Fruit fly (Drosophila melanogaster) ovary, adult (tissue): ENCODE measurements around the gene CG5078.

Experiments
- CG17801 ChIP-seq: fragments of 200-800 bp; optimal IDR thresholded peaks from 2 replicates; lab custom pipeline; 2019; ENCODE audit warnings: missing biosample characterization, mild to moderate bottlenecking, missing genetic modification characterization, moderate library complexity; ENCODE audit not compliant: partially characterized antibody

Gene CG5078

DNA sequence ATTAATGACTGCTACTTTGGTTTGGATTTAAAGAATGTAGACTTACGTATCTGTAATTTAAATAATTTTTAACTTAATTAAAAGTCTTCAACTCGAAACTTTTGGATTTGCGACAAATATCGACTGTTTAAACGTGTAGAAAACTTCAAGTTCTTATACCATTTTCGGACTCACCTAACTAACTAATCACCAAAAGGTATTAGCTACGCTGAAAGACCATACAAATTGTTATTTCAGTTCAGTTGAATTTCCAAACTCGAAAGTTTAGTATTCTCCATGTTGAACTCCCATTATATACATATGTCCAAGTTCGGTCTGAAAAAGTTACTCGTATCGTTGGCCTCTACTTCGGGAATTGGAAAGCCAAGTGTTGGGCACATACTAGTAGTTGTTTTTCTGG lies at the start of gene CG5078:
Gene CG5078 (plus strand): TSS at position 301 of the 400 bp plus-strand sequence.
- no peak for TF ChIP-seq CG17801 (GFP tag; lab: Kevin White, UChicago)

DNA sequence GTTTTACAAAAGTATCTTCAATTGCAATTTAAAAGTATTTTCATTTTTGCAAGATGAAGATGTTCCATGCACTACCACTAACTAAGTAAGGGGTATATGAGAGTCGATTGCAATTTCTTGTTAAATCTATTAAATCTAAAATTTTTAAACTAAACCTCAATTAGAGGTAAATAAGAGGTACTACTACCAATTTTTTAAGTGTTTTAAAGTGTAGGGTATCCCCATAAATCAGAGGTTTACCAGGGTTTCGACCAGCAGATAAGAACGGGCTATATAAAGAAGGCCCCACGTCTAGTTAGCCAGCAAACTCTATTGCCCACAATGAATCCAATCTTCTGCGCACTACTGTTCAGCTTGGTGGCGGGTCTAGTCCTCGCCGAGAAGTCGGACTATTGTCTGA lies 45.4 kb upstream of the CG5078 start, which contains the start of gene mag:
Gene mag (plus strand): TSS at position 301 of the 400 bp plus-strand sequence.
- no peak for TF ChIP-seq CG17801 (GFP tag; lab: Kevin White, UChicago)

DNA sequence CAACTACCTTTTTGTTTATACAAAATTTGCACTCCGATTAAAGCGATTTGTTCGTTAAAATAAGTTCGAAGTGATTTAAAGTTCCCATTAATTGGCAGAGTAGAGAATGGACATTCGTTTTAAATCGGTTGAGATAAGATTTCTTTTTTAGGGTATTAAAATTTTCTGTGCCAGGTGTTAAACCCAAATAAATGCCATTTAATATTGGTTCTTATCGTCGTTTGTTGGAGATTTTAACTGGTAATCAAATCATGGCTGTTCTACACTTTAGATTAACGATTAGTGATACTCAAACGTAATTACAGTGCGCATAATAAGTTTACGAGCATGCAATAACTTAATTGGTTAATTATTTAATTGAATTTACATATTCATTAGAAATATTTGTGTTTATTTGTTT lies 43.4 kb upstream of the CG5078 start:
- TF ChIP-seq CG17801 (GFP tag; lab: Kevin White, UChicago): no peak

DNA sequence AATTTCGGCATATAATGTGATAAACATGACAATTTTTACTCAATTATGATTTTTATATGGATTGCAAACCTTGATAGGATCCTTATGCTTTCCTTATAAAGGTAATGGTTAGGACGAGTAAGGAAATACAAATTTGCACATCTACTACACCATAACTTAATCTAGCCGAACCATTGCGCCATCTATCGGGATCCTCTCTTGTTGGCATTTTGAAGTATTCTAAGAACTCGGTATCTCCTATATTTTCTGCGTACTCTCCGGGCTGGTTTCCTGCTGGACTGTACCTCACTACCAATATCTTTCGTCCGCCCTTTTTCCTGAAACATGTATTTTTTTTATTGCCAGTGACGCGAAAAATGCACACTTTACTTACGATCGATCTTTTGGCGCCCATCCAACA lies 41.2 kb upstream of the CG5078 start, which contains the start of gene atk:
Gene atk (minus strand): TSS at position 186 of the 400 bp plus-strand sequence.
- no peak for TF ChIP-seq CG17801 (GFP tag; lab: Kevin White, UChicago)

DNA sequence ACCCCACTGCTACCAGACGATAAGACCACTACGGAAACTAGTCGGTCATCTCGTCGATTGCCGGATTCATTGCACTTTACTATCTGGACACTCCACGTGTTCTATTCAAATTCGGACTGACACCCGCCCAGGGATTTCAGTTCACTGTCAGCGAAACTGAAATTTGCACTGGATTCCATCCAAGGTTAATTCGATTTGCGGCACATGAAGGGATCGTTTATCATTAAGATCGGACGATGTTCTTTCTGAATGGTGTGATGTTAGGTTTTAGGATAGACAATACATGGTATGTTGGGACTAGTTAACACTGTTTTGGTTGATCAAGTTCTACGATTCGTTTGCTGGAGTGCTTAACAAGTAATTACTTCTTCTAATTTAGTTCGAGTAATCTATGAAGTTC lies 39.9 kb upstream of the CG5078 start, which contains the start of gene CG42764:
Gene CG42764 (minus strand): TSS at position 101 of the 400 bp plus-strand sequence.
- TF ChIP-seq CG17801 (GFP tag; lab: Kevin White, UChicago): no peak

DNA sequence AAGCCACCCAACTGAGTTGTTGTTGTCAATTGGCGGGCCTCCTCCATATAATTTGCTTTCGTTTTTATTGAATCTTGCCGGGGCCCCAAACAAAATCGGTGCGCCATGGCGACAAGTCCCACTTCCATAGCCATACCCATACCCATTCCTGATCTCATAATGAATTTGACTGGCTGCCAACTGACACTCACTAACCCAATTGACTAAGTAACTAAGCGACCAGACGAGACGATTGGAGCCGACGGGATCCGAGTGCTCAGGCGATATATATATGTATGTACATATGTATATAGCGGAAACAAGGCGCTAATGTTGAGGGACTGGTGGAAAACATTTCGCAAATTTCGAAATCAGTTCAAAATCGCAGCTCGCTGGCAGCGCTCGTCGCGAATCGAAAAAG lies 39.2 kb upstream of the CG5078 start, which contains the start of gene Tdh:
Gene Tdh (plus strand): TSS at position 346 of the 400 bp plus-strand sequence.
- TF ChIP-seq CG17801 (GFP tag; lab: Kevin White, UChicago): no peak

DNA sequence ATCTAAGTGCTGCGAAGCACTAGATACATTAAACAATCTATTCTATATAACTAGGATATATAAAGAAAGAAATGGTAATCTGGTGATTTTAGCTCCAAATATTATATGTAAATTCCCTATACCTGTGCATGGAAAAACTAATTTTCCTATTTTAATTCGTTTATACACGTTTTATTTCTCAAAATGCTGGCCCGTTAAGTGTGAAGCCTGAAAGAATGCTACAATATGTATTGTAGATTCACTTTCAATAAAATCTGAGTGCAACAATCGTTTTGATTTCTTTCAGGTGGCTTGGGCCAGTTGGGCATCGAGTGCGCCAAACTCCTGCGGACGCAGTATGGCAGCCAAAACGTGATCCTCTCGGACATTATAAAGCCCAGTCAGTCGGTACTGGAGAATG lies 38.4 kb upstream of the CG5078 start:
- TF ChIP-seq CG17801 (GFP tag; lab: Kevin White, UChicago): no peak

DNA sequence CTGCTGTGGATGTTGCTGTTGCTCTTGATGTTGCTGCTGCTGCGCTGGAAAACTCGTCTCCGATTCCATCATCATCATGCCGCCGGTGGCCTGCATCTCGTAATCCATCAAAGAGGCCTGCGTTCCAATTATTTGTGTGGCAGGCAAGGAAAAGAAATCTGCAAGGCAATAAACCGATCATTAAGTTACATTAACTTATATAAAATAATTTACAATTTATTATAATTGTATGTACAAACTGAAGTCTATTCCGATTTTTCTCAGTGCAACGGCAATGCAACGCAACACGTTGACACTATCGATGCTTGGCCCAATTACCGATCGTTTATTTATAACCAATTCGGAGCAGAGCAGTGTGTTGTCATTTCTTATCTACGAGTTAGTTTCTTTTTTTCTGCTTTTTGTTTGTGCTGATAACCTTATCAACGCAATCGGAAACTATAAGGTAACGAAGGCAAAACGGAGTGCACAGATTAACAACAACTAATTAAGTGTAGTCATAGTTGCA lies 34.8 kb upstream of the CG5078 start:
- TF ChIP-seq CG17801 (GFP tag; lab: Kevin White, UChicago): peak; percentile 2

DNA sequence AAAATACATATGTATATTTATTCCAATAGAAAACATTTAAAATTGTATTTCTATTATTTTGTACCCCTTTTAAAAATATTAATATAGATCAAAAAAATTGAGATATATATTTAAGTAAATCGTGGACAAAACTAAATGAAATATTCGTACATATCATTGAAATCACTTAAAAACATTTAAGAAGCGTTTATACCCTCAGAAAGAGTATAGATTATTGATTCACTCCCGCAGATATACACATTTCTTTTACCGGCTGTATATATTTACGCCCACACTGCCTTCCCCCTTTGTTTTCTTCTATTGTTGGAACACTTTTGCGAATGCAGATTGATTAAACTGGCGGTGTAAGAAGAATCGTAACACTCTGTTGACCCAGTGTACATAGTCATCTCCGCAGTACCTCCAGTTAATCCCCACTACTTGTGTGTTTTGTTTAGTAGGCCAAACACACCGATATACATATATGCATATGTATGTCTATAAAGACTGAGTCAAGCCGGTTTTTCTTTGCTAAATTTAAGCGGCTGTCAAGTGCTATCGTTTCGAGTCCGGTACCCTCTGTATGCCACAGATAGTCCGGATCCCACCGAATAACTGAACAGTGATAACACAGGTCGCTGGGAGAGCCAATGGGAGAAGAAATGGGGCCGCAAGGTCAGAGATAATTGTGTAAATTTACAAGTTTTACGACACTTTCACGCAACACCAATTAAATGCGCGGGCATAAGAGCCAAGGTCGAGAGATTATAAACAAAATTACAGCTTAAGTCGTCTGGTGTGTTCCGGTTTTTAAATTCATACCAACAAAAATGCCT lies 34.1 kb upstream of the CG5078 start:
- no peak for TF ChIP-seq CG17801 (GFP tag; lab: Kevin White, UChicago)

DNA sequence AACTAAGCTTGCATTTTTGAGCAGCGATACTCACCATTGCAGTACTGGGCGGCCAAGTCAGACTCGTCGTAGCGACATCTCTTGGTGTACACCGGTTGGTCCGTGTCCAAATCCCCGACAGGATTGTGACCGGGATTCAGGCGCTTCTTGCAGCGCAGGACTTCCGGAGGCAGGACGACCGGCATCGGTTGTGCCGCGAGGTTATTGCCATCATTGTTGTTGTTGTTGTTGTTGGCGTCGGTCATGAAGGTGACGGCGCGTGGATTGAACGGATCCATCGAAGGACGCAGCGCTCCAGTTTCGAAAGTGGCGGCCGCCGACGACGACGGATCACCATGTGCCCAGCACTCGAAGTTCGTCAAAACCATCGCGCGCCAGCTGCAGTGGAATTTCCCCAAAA lies 33.2 kb upstream of the CG5078 start:
- TF ChIP-seq CG17801 (GFP tag; lab: Kevin White, UChicago): no peak

DNA sequence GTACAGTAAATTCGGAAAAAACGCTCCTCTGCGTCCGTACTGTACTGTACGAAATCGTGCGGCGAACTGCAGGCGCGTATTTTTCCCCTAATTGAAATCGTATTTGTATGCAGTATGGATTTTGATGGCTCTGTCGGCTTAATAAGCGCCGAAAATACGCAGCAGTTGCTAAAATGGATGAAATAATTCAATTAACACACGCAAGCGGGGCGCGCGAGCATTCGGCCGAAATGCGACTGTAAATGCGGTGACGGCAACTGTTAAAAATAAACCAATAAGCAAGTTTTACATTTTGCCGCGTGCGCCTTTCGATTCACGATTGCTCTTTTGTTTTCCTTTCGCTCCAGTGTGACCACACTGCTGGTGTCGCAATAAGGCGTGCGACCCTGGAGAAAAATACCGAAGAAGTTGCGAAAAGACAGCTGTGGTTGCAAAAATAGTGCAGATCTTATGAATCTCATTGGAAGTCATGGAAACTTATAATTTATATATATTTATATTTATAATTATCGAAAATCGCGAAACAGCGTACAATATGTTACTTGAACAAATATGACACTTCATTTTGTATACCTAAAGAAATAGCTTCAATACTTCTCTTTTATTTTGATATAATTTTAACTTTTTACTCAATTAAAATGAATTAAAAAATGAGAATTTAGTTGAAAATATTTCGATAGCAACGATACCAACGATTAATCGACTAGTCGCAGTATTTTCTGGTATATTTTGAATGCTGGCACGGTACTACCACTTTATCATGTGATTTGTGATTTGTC lies 32.6 kb upstream of the CG5078 start, which contains the start of the genes CG32428 and CG5969:
Gene CG32428 (minus strand): TSS at position 703 of the 779 bp plus-strand sequence.
Gene CG5969 (plus strand): TSS at position 763 of the 779 bp plus-strand sequence.
- TF ChIP-seq CG17801 (GFP tag; lab: Kevin White, UChicago): peak; percentile 24

DNA sequence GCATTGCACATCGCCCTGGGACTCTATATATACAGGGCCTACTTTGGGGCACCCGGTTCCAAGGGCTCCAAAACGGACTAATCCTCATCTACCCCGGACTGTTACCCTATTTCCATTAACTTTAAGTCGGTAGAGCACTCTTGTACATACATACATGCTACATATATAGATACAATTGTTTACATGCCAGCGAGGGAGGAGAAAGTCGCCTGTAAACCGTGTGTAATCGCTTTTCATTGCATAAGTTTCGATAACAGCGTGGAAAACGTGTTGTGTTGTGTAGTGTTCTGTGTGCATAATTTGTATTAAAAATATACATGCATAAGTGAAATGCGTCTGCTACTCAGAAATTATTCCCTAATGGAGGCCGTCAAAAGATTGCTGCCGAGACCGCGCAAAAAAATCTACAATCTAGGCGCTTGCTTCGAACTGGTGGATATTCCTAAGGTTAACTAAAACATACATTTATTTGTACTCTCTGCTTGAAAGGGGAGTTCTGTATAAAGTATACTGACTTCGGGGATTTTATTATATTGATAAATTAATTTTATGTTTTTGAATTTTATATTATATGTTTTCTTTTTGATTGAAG lies 31.5 kb upstream of the CG5078 start, which contains the start of gene isoQC:
Gene isoQC (plus strand): TSS at position 270 of the 592 bp plus-strand sequence.
- no peak for TF ChIP-seq CG17801 (GFP tag; lab: Kevin White, UChicago)

DNA sequence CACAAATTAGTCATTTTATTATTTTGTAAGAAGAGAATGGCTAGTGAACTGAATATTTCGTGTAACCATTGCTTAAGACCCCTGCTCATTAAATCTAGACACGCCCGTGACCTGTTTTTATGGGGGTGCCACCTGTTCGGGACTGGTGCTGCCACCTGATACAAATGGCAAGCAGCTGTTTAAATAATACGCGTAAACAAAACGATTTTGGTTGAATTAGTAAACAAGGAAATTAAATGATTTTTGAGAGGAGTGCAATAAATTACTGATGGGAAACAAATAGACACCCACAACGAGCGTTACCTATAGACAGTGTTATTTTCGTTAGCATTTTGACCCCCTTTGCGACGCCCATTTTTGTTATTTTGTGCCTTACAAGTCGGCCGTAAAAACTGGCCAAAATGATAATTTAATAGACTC lies 31.0 kb upstream of the CG5078 start:
- TF ChIP-seq CG17801 (GFP tag; lab: Kevin White, UChicago): peak; percentile 87

DNA sequence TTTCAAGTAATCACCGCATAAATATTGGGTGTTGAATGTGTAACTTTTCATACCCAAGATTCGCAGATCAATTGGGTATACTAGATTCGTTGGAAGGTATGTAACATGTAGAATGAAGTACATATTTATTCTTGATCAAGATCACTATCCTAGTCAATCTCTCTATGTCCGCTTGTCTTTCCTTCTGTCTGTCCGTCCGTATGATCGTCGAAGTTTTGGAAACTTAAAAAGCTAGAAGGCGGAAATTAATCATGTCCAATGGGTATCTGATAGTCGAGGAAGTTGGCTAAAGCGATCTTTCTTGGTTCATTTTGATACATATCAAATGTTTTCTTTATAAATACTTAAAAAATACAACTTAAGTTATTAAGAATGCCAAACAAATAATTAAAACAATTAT lies 18.2 kb upstream of the CG5078 start:
- TF ChIP-seq CG17801 (GFP tag; lab: Kevin White, UChicago): no peak
